Fruit fly (Drosophila melanogaster) whole organism, embryonic: ENCODE data around the gene CG33331.
A peak's percentile ranks its signal among the peaks of the same experiment; 100 is the strongest.

Experiments used
- Ada2b ChIP-seq: fragments of 200-800 bp; sonication (Bioruptor generic); IDR thresholded peaks from 2 replicates; pipeline ENCODE4 v1.3.6; 2022; ENCODE audit warnings: missing biosample characterization, missing genetic modification characterization
- Blimp-1 ChIP-seq: fragments of 200-800 bp; sonication (Bioruptor generic); optimal IDR thresholded peaks from 3 replicates; lab custom pipeline; 2018; ENCODE audit warnings: missing biosample characterization, missing genetic modification characterization, mild to moderate bottlenecking, moderate library complexity, missing genetic modification reagents
- CG1024 ChIP-seq: fragments of 200-800 bp; sonication (Bioruptor generic); IDR thresholded peaks from 2 replicates; pipeline ENCODE4 v1.3.6; 2022; ENCODE audit warnings: missing biosample characterization, missing genetic modification characterization
- CG10959 ChIP-seq: fragments of 200-800 bp; sonication (Bioruptor generic); IDR thresholded peaks from 2 replicates; pipeline ENCODE4 v1.3.6; 2022; ENCODE audit warnings: missing biosample characterization, missing genetic modification characterization
- CG11456 ChIP-seq: fragments of 200-800 bp; sonication (Bioruptor generic); IDR thresholded peaks from 3 replicates; pipeline ENCODE4 v1.3.6; 2022; ENCODE audit warnings: missing biosample characterization, missing genetic modification characterization
- CG11504 ChIP-seq: fragments of 200-800 bp; sonication (Bioruptor generic); optimal IDR thresholded peaks from 3 replicates; lab custom pipeline; 2019; ENCODE audit warnings: missing biosample characterization, mild to moderate bottlenecking, missing genetic modification characterization, moderate library complexity
- CG15011 ChIP-seq: fragments of 200-800 bp; sonication (Bioruptor generic); optimal IDR thresholded peaks from 3 replicates; lab custom pipeline; 2018; ENCODE audit warnings: missing biosample characterization, mild to moderate bottlenecking, missing genetic modification characterization
- CG15269 ChIP-seq: fragments of 200-800 bp; sonication (Bioruptor generic); optimal IDR thresholded peaks from 2 replicates; lab custom pipeline; 2018; ENCODE audit warnings: missing biosample characterization, mild to moderate bottlenecking, missing genetic modification characterization, moderate library complexity
- CG18476 ChIP-seq: fragments of 200-800 bp; sonication (Bioruptor generic); optimal IDR thresholded peaks from 2 replicates; lab custom pipeline; 2016; ENCODE audit warnings: missing biosample characterization, mild to moderate bottlenecking, missing genetic modification characterization
- CG18599 ChIP-seq: fragments of 200-800 bp; sonication (Bioruptor generic); optimal IDR thresholded peaks from 3 replicates; lab custom pipeline; 2017; ENCODE audit warnings: missing biosample characterization, missing genetic modification characterization, mild to moderate bottlenecking, moderate library complexity, missing genetic modification reagents
- CG31224 ChIP-seq: fragments of 200-800 bp; sonication (Bioruptor generic); IDR thresholded peaks from 2 replicates; pipeline ENCODE4 v1.3.6; 2022; ENCODE audit warnings: missing biosample characterization, missing genetic modification characterization
- CG32532 ChIP-seq: fragments of 200-800 bp; sonication (Bioruptor generic); IDR thresholded peaks from 2 replicates; pipeline ENCODE4 v1.3.6; 2022; ENCODE audit warnings: missing biosample characterization, missing genetic modification characterization
- CG4730 ChIP-seq: fragments of 200-800 bp; sonication (Bioruptor generic); IDR thresholded peaks from 2 replicates; pipeline ENCODE4 v1.3.6; 2022; ENCODE audit warnings: missing biosample characterization, missing genetic modification characterization
- CG4820 ChIP-seq: fragments of 200-800 bp; sonication (Bioruptor generic); optimal IDR thresholded peaks from 3 replicates; lab custom pipeline; 2016; ENCODE audit warnings: missing biosample characterization, missing genetic modification characterization
- CG5245 ChIP-seq: fragments of 200-800 bp; sonication (Bioruptor generic); optimal IDR thresholded peaks from 3 replicates; lab custom pipeline; 2016; ENCODE audit warnings: missing biosample characterization, missing genetic modification characterization
- CG6689 ChIP-seq: fragments of 200-800 bp; sonication (Bioruptor generic); IDR thresholded peaks from 2 replicates; pipeline ENCODE4 v1.3.6; 2022; ENCODE audit warnings: missing biosample characterization, missing genetic modification characterization
- CG6854 ChIP-seq: fragments of 200-800 bp; sonication (Bioruptor generic); optimal IDR thresholded peaks from 3 replicates; lab custom pipeline; 2017; ENCODE audit warnings: missing biosample characterization, mild to moderate bottlenecking, missing genetic modification characterization
- CG7357 ChIP-seq: fragments of 200-800 bp; sonication (Bioruptor generic); IDR thresholded peaks from 3 replicates; pipeline ENCODE4 v1.3.6; 2022; ENCODE audit warnings: missing biosample characterization, missing genetic modification characterization
- CG7928 ChIP-seq: fragments of 200-800 bp; sonication (Bioruptor generic); optimal IDR thresholded peaks from 2 replicates; lab custom pipeline; 2017; ENCODE audit warnings: missing biosample characterization, mild to moderate bottlenecking, missing genetic modification characterization
- CG9609 ChIP-seq: fragments of 200-800 bp; sonication (Bioruptor generic); optimal IDR thresholded peaks from 3 replicates; lab custom pipeline; 2016; ENCODE audit warnings: missing biosample characterization, missing genetic modification characterization
- CG9932 ChIP-seq: fragments of 200-800 bp; sonication (Bioruptor generic); IDR thresholded peaks from 2 replicates; pipeline ENCODE4 v1.3.6; 2022; ENCODE audit warnings: missing biosample characterization, missing genetic modification characterization
- Doc3 ChIP-seq: fragments of 200-800 bp; sonication (Bioruptor generic); IDR thresholded peaks from 3 replicates; pipeline ENCODE4 v1.3.6; 2022; ENCODE audit warnings: missing biosample characterization, missing genetic modification characterization; ENCODE audit not compliant: partially characterized antibody
- Ets65A ChIP-seq: fragments of 200-800 bp; sonication (Bioruptor generic); peaks from one replicate; lab custom pipeline; 2016; ENCODE audit warnings: missing biosample characterization, missing genetic modification characterization
- Hmx ChIP-seq: fragments of 200-800 bp; sonication (Bioruptor generic); optimal IDR thresholded peaks from 2 replicates; lab custom pipeline; 2016; ENCODE audit warnings: missing biosample characterization, missing genetic modification characterization
- Kr ChIP-seq: fragments of 200-800 bp; sonication (Bioruptor generic); optimal IDR thresholded peaks from 2 replicates; lab custom pipeline; 2017; ENCODE audit warnings: missing biosample characterization, mild to moderate bottlenecking, missing genetic modification characterization
- Mad ChIP-seq: fragments of 200-800 bp; sonication (Bioruptor generic); optimal IDR thresholded peaks from 2 replicates; lab custom pipeline; 2016; ENCODE audit warnings: missing biosample characterization, missing genetic modification characterization
- Meics ChIP-seq: fragments of 200-800 bp; sonication (Bioruptor generic); optimal IDR thresholded peaks from 2 replicates; lab custom pipeline; 2017; ENCODE audit warnings: missing biosample characterization, mild to moderate bottlenecking, missing genetic modification characterization
- Mrtf ChIP-seq: fragments of 200-800 bp; sonication (Bioruptor generic); IDR thresholded peaks from 3 replicates; pipeline ENCODE4 v1.3.6; 2022; ENCODE audit warnings: missing biosample characterization, missing genetic modification characterization
- Sox100B ChIP-seq: fragments of 200-800 bp; sonication (Bioruptor generic); optimal IDR thresholded peaks from 3 replicates; lab custom pipeline; 2018; ENCODE audit warnings: missing biosample characterization, mild to moderate bottlenecking, missing genetic modification characterization
- Sox102F ChIP-seq: fragments of 200-800 bp; sonication (Bioruptor generic); optimal IDR thresholded peaks from 2 replicates; lab custom pipeline; 2018; ENCODE audit warnings: missing biosample characterization, mild to moderate bottlenecking, missing genetic modification characterization, moderate library complexity
- Taf1 ChIP-seq: fragments of 200-800 bp; sonication (Bioruptor generic); IDR thresholded peaks from 2 replicates; pipeline ENCODE4 v1.3.6; 2022; ENCODE audit warnings: missing biosample characterization, missing genetic modification characterization
- Trl ChIP-seq, 3 experiments: fragments of >200 bp in 2 of 3; fragments of 200-800 bp in 1 of 3; sonication (Bioruptor generic) in 1 of 3; optimal IDR thresholded peaks; 2 replicates in 1 of 3; 3 replicates in 2 of 3; lab custom pipeline; 2016 to 2017; ENCODE audit warnings: missing biosample characterization in 1 of 3, missing genetic modification characterization in 1 of 3
- chm ChIP-seq: fragments of 200-800 bp; sonication (Bioruptor generic); IDR thresholded peaks from 2 replicates; pipeline ENCODE4 v1.3.6; 2022; ENCODE audit warnings: missing biosample characterization, missing genetic modification characterization
- fd96Cb ChIP-seq: fragments of 200-800 bp; sonication (Bioruptor generic); optimal IDR thresholded peaks from 2 replicates; lab custom pipeline; 2018; ENCODE audit warnings: missing biosample characterization, mild to moderate bottlenecking, missing genetic modification characterization, moderate library complexity
- gcm ChIP-seq: fragments of 200-800 bp; sonication (Bioruptor generic); optimal IDR thresholded peaks from 2 replicates; lab custom pipeline; 2019; ENCODE audit warnings: missing biosample characterization, mild to moderate bottlenecking, missing genetic modification characterization, moderate library complexity
- gem ChIP-seq: fragments of 200-800 bp; sonication (Bioruptor generic); optimal IDR thresholded peaks from 2 replicates; lab custom pipeline; 2019; ENCODE audit warnings: missing biosample characterization, mild to moderate bottlenecking, missing genetic modification characterization, moderate library complexity
- hth ChIP-seq: fragments of >200 bp; optimal IDR thresholded peaks from 2 replicates; lab custom pipeline; 2017; ENCODE audit warnings: inconsistent platforms
- ind ChIP-seq: fragments of 200-800 bp; sonication (Bioruptor generic); optimal IDR thresholded peaks from 3 replicates; lab custom pipeline; 2016; ENCODE audit warnings: missing biosample characterization, missing genetic modification characterization
- kni ChIP-seq: fragments of 200-800 bp; sonication (Bioruptor generic); optimal IDR thresholded peaks from 3 replicates; lab custom pipeline; 2017; ENCODE audit warnings: mild to moderate bottlenecking, missing biosample characterization, missing genetic modification reagents, missing genetic modification characterization
- lab ChIP-seq: fragments of 200-800 bp; sonication (Bioruptor generic); optimal IDR thresholded peaks from 3 replicates; lab custom pipeline; 2017; ENCODE audit warnings: missing biosample characterization, missing genetic modification characterization, mild to moderate bottlenecking, moderate library complexity, missing genetic modification reagents
- luna ChIP-seq: fragments of 200-800 bp; sonication (Bioruptor generic); optimal IDR thresholded peaks from 2 replicates; lab custom pipeline; 2016; ENCODE audit warnings: missing biosample characterization, missing genetic modification characterization
- nmo ChIP-seq: fragments of 200-800 bp; sonication (Bioruptor generic); optimal IDR thresholded peaks from 2 replicates; lab custom pipeline; 2018; ENCODE audit warnings: missing biosample characterization, mild to moderate bottlenecking, missing genetic modification characterization, moderate library complexity
- psq ChIP-seq: fragments of 200-800 bp; sonication (Bioruptor generic); optimal IDR thresholded peaks from 2 replicates; lab custom pipeline; 2017; ENCODE audit warnings: missing biosample characterization, missing genetic modification characterization
- rib ChIP-seq: fragments of 200-800 bp; sonication (Bioruptor generic); IDR thresholded peaks from 2 replicates; pipeline ENCODE4 v1.3.6; 2022; ENCODE audit warnings: missing biosample characterization, missing genetic modification characterization
- ro ChIP-seq: fragments of 200-800 bp; sonication (Bioruptor generic); IDR thresholded peaks from 2 replicates; pipeline ENCODE4 v1.3.6; 2022; ENCODE audit warnings: missing biosample characterization, missing genetic modification characterization
- sisA ChIP-seq: fragments of 200-800 bp; sonication (Bioruptor generic); IDR thresholded peaks from 2 replicates; pipeline ENCODE4 v1.3.6; 2022; ENCODE audit warnings: missing biosample characterization, missing genetic modification characterization
- slbo ChIP-seq: fragments of 200-800 bp; sonication (Bioruptor generic); IDR thresholded peaks from 2 replicates; pipeline ENCODE4 v1.3.6; 2022; ENCODE audit warnings: missing biosample characterization, missing genetic modification characterization
- ssp ChIP-seq: fragments of 200-800 bp; sonication (Bioruptor generic); IDR thresholded peaks from 2 replicates; pipeline ENCODE4 v1.3.6; 2022; ENCODE audit warnings: missing biosample characterization, missing genetic modification characterization
- trem ChIP-seq: fragments of 200-800 bp; optimal IDR thresholded peaks from 3 replicates; lab custom pipeline; 2019; ENCODE audit warnings: missing biosample characterization, mild to moderate bottlenecking, missing genetic modification characterization, moderate library complexity
- unpg ChIP-seq: fragments of 200-800 bp; sonication (Bioruptor generic); optimal IDR thresholded peaks from 3 replicates; lab custom pipeline; 2018; ENCODE audit warnings: missing biosample characterization, mild to moderate bottlenecking, missing genetic modification characterization, moderate library complexity
- zfh2 ChIP-seq: fragments of 200-800 bp; sonication (Bioruptor generic); optimal IDR thresholded peaks from 2 replicates; lab custom pipeline; 2016; ENCODE audit warnings: missing biosample characterization, missing genetic modification characterization

The CG33331 gene

dm6 chr3R:14912449-14912987 lies 26.3 kb downstream of the CG33331 start (continued):
- TF ChIP-seq gcm (GFP tag; lab: Kevin White, UChicago): no peak
- no peak for TF ChIP-seq CG6854 (GFP tag; lab: Kevin White, UChicago)
- peak; percentile 32 for TF ChIP-seq Meics (GFP tag; lab: Kevin White, UChicago)
- no peak for TF ChIP-seq chm (GFP tag; lab: Robert Waterston, UW)
- TF ChIP-seq fd96Cb (tag; lab: Kevin White, UChicago): no peak
- TF ChIP-seq ind: no peak
- TF ChIP-seq CG15011: peak; percentile 39
- TF ChIP-seq CG31224: no peak
- no peak for TF ChIP-seq CG6689
- no peak for TF ChIP-seq CG4820
- no peak for TF ChIP-seq Doc3 (GFP tag; lab: Robert Waterston, UW)
- 0 out of 3 replicates have a peak, but pooled peaks have one; percentile 31 for TF ChIP-seq CG11456
- peak; percentile 11 for TF ChIP-seq Sox100B
- no peak for TF ChIP-seq kni (GFP tag; lab: Kevin White, UChicago)
- no peak for TF ChIP-seq CG7928
- TF ChIP-seq CG18476: no peak
- TF ChIP-seq ro (GFP tag; lab: Robert Waterston, UW): no peak
- peak; percentile 0 for TF ChIP-seq gem (tag; lab: Kevin White, UChicago)
- peak; percentile 79 for TF ChIP-seq CG18599 (GFP tag; lab: Kevin White, UChicago)
- TF ChIP-seq Kr (GFP tag; lab: Kevin White, UChicago): no peak
- TF ChIP-seq luna: no peak
- 0 out of 2 replicates have a peak, but pooled peaks have one; percentile 30 for TF ChIP-seq Ada2b (GFP tag; lab: Robert Waterston, UW)
- TF ChIP-seq Taf1 (GFP tag; lab: Robert Waterston, UW): no peak
- peak; percentile 39; the same call in 1 of the 2 replicates for TF ChIP-seq CG32532 (GFP tag; lab: Robert Waterston, UW)
- no peak for TF ChIP-seq CG7357 (GFP tag; lab: Robert Waterston, UW)
- TF ChIP-seq CG11504 (tag; lab: Kevin White, UChicago): peak; percentile 55
- TF ChIP-seq ssp (GFP tag; lab: Robert Waterston, UW): no peak
- peak; percentile 67 for TF ChIP-seq lab (GFP tag; lab: Kevin White, UChicago)
- TF ChIP-seq CG15269 (tag; lab: Kevin White, UChicago): no peak
- TF ChIP-seq trem (tag; lab: Kevin White, UChicago): no peak
- no peak for TF ChIP-seq Trl (optimal IDR thresholded peaks at IDR 0.05; lab: Kevin White, UChicago)
- TF ChIP-seq Trl (GFP tag; optimal IDR thresholded peaks at IDR 0.05; lab: Kevin White, UChicago): no peak
- 0 out of 3 replicates have a peak, but pooled peaks have one; percentile 11 for TF ChIP-seq Mrtf
- peak; percentile 22 for TF ChIP-seq Blimp-1 (GFP tag; lab: Kevin White, UChicago)
- peak; percentile 62 for TF ChIP-seq Ets65A (GFP tag; lab: Kevin White, UChicago)
- no peak for TF ChIP-seq CG1024
- peak; percentile 6 for TF ChIP-seq Sox102F
- no peak for TF ChIP-seq CG5245 (GFP tag; lab: Kevin White, UChicago)
- TF ChIP-seq psq (GFP tag; lab: Kevin White, UChicago): no peak
- no peak for TF ChIP-seq unpg (GFP tag; lab: Kevin White, UChicago)
- TF ChIP-seq CG9609 (GFP tag; lab: Kevin White, UChicago): no peak
- no peak for TF ChIP-seq CG4730 (GFP tag; lab: Robert Waterston, UW)
- no peak for TF ChIP-seq hth
- peak; percentile 38; the same call in 1 of the 2 replicates for TF ChIP-seq slbo (GFP tag; lab: Robert Waterston, UW)
- TF ChIP-seq zfh2 (GFP tag; lab: Kevin White, UChicago): no peak
- TF ChIP-seq rib (GFP tag; lab: Robert Waterston, UW): no peak
- TF ChIP-seq nmo (GFP tag; lab: Kevin White, UChicago): no peak
- TF ChIP-seq Hmx: no peak
- 0 out of 2 replicates have a peak, but pooled peaks have one; percentile 15 for TF ChIP-seq CG9932
- TF ChIP-seq Mad (GFP tag; lab: Kevin White, UChicago): no peak
- TF ChIP-seq sisA: peak; percentile 39
- no peak for TF ChIP-seq CG10959 (GFP tag; lab: Robert Waterston, UW)
